Fruit fly (Drosophila melanogaster): ENCODE data around the gene CG14247.

Gene CG14247

DNA sequence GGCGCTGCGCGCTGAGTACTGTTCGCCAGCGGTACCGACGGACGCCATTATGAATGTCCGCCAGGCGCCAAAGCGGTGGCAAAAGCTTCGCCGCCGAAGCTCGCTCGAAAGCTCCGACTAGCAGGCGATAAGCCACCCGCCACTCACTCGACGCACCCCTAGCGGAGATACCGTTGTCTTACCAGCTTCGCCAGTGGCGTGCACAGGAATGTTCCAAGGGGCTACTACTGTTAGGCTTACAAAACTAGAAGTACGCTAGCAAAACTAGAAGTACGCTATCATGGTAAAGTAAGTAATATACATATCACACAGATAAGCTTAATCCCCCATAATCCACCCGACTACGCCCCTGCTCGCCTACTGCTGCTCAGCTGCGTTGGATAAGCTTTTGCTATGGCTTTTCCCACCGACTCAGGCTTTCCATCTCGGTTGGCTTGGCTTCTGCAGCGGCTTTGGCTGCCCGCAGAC lies 23.3 kb upstream of the CG14247 start, which contains the start of gene amon (continued):
- TF ChIP-seq Dp (GFP tag; optimal IDR thresholded peaks at IDR 0.05) = peak; percentile 29
- no peak for TF ChIP-seq Sry-β (GFP tag; optimal IDR thresholded peaks at IDR 0.05)
- peak; percentile 98 for TF ChIP-seq her (GFP tag; optimal IDR thresholded peaks at IDR 0.05)
- TF ChIP-seq CG7271 (tag; optimal IDR thresholded peaks at IDR 0.05) = peak; percentile 63
- TF ChIP-seq CG12104 (GFP tag; optimal IDR thresholded peaks at IDR 0.05) = peak; percentile 94
- TF ChIP-seq ttk (GFP tag; IDR thresholded peaks at IDR 0.05) = peak; percentile 99
- peak; percentile 98 for TF ChIP-seq nau (GFP tag; optimal IDR thresholded peaks at IDR 0.05)
- TF ChIP-seq CG7556 (GFP tag; optimal IDR thresholded peaks at IDR 0.05) = peak; percentile 99
- TF ChIP-seq NC2β (GFP tag; optimal IDR thresholded peaks at IDR 0.05) = peak; percentile 94
- TF ChIP-seq CG6689 (GFP tag; IDR thresholded peaks at IDR 0.05) = peak; percentile 97
- no peak for TF ChIP-seq Stat92E (GFP tag; optimal IDR thresholded peaks at IDR 0.05)
- TF ChIP-seq CG12391 (tag; optimal IDR thresholded peaks at IDR 0.05) = peak; percentile 97
- peak; percentile 99 for TF ChIP-seq gro (GFP tag; optimal IDR thresholded peaks at IDR 0.05)
- TF ChIP-seq vnd (GFP tag; IDR thresholded peaks at IDR 0.05; ENCODE audit: partially characterized antibody) = no peak
- peak; percentile 99 for TF ChIP-seq zfh2 (GFP tag; optimal IDR thresholded peaks at IDR 0.05)
- peak; percentile 97 for TF ChIP-seq CG11504 (tag; optimal IDR thresholded peaks at IDR 0.05)
- peak; percentile 93 for TF ChIP-seq CG17829 (tag; optimal IDR thresholded peaks at IDR 0.05)
- TF ChIP-seq CG11398 (GFP tag; optimal IDR thresholded peaks at IDR 0.05) = peak; percentile 97
- TF ChIP-seq Usf (GFP tag; optimal IDR thresholded peaks at IDR 0.05) = peak; percentile 86
- TF ChIP-seq CG10209 (GFP tag; optimal IDR thresholded peaks at IDR 0.05) = peak; percentile 98
- peak; percentile 99 for TF ChIP-seq CG12659 (GFP tag; optimal IDR thresholded peaks at IDR 0.05)
- TF ChIP-seq CG8290 (GFP tag; optimal IDR thresholded peaks at IDR 0.05) = no peak
- TF ChIP-seq CG8290 (tag; optimal IDR thresholded peaks at IDR 0.05) = peak in 1 of 2 experiments; percentile 100
- no peak for TF ChIP-seq hb (GFP tag; IDR thresholded peaks at IDR 0.05; ENCODE audit: partially characterized antibody)
- TF ChIP-seq CG4404 (GFP tag; IDR thresholded peaks at IDR 0.05) = peak; percentile 97
- TF ChIP-seq bigmax (GFP tag; optimal IDR thresholded peaks at IDR 0.05) = peak; percentile 77
- peak; percentile 98 for TF ChIP-seq NK7.1 (GFP tag; optimal IDR thresholded peaks at IDR 0.05)
- TF ChIP-seq croc (GFP tag; conservative IDR thresholded peaks at IDR 0.05) = peak; percentile 92
- peak; percentile 96 for TF ChIP-seq CG4820 (GFP tag; optimal IDR thresholded peaks at IDR 0.05)
- TF ChIP-seq CG17612 (GFP tag; IDR thresholded peaks at IDR 0.05) = peak; percentile 97
- peak; percentile 99 for TF ChIP-seq lilli (GFP tag; optimal IDR thresholded peaks at IDR 0.05)
- peak; percentile 97 for TF ChIP-seq CG4854 (GFP tag; optimal IDR thresholded peaks at IDR 0.05)
- TF ChIP-seq sna (GFP tag; IDR thresholded peaks at IDR 0.05; ENCODE audit: partially characterized antibody) = no peak
- peak; percentile 99 for TF ChIP-seq BtbVII (GFP tag; optimal IDR thresholded peaks at IDR 0.05)
- peak; percentile 99 for TF ChIP-seq CG32532 (GFP tag; IDR thresholded peaks at IDR 0.05)
- peak; percentile 97 for TF ChIP-seq ham (GFP tag; IDR thresholded peaks at IDR 0.05)
- peak; percentile 98 for TF ChIP-seq pum (GFP tag; optimal IDR thresholded peaks at IDR 0.05)
- no peak for TF ChIP-seq bbx (GFP tag; IDR thresholded peaks at IDR 0.05; ENCODE audit: partially characterized antibody)
- peak; percentile 97 for TF ChIP-seq CG12155 (GFP tag; optimal IDR thresholded peaks at IDR 0.05)
- peak; percentile 99 for TF ChIP-seq HHEX (GFP tag; optimal IDR thresholded peaks at IDR 0.05)
- peak; percentile 93 for TF ChIP-seq sens-2 (GFP tag; IDR thresholded peaks at IDR 0.05)
- peak; percentile 97 for TF ChIP-seq toy (GFP tag; IDR thresholded peaks at IDR 0.05)
- TF ChIP-seq CG15073 (GFP tag; optimal IDR thresholded peaks at IDR 0.05) = peak; percentile 80
- TF ChIP-seq mirr (GFP tag; optimal IDR thresholded peaks at IDR 0.05) = peak; percentile 99
- no peak for TF ChIP-seq unc-4 (GFP tag; IDR thresholded peaks at IDR 0.05; ENCODE audit: partially characterized antibody)
- TF ChIP-seq CG17912 (GFP tag; optimal IDR thresholded peaks at IDR 0.05) = peak; percentile 89
- TF ChIP-seq CG15011 (GFP tag; optimal IDR thresholded peaks at IDR 0.05) = peak; percentile 98
- no peak for TF ChIP-seq Elba2 (GFP tag; optimal IDR thresholded peaks at IDR 0.05)
- TF ChIP-seq Drgx (GFP tag; IDR thresholded peaks at IDR 0.05) = peak; percentile 98
- TF ChIP-seq chn (GFP tag; optimal IDR thresholded peaks at IDR 0.05) = peak; percentile 97
- TF ChIP-seq CG6854 (GFP tag; optimal IDR thresholded peaks at IDR 0.05) = peak; percentile 99

Measured in whole organism, embryonic.